Worm (Caenorhabditis elegans): ENCODE measurements around the gene F09E5.14.

F09E5.14 gene

ce11 chrII:5323773-5324172 is 20.9 kb downstream of the F09E5.14 start:
- no peak for TF ChIP-seq zag-1 (tag; optimal IDR thresholded peaks at IDR 0.05)
- TF ChIP-seq gmeb-1 (tag; optimal IDR thresholded peaks at IDR 0.05), result peak; percentile 39
- TF ChIP-seq Y55F3AM.14 (GFP tag; optimal IDR thresholded peaks at IDR 0.05), result no peak
- TF ChIP-seq nhr-77 (tag; optimal IDR thresholded peaks at IDR 0.05), result no peak
- no peak for TF ChIP-seq ceh-82 (tag; optimal IDR thresholded peaks at IDR 0.05)
- TF ChIP-seq ztf-4 (tag; optimal IDR thresholded peaks at IDR 0.05), result no peak
- no peak for TF ChIP-seq elt-1 (tag; optimal IDR thresholded peaks at IDR 0.05)
- no peak for TF ChIP-seq ceh-16 (tag; optimal IDR thresholded peaks at IDR 0.05)
- no peak for TF ChIP-seq lin-39 (tag; optimal IDR thresholded peaks at IDR 0.05)
- TF ChIP-seq nhr-23 (tag; optimal IDR thresholded peaks at IDR 0.05), result no peak
- TF ChIP-seq ZK546.5 (tag; optimal IDR thresholded peaks at IDR 0.05), result no peak
- no peak for TF ChIP-seq egl-27 (tag; optimal IDR thresholded peaks at IDR 0.05)
- TF ChIP-seq ztf-11 (tag; optimal IDR thresholded peaks at IDR 0.05), result no peak
- peak; percentile 14 for TF ChIP-seq nhr-21 (tag; optimal IDR thresholded peaks at IDR 0.05)
- no peak for TF ChIP-seq sem-4 (tag; optimal IDR thresholded peaks at IDR 0.05)
- TF ChIP-seq blmp-1 (tag; optimal IDR thresholded peaks at IDR 0.05; ENCODE audit: insufficient read depth), result no peak
- TF ChIP-seq peb-1 (tag; optimal IDR thresholded peaks at IDR 0.05), result no peak
- no peak for TF ChIP-seq ama-1 (optimal IDR thresholded peaks at IDR 0.05)
- no peak for TF ChIP-seq unc-39 (tag; optimal IDR thresholded peaks at IDR 0.05)
- no peak for TF ChIP-seq mbf-1 (tag; optimal IDR thresholded peaks at IDR 0.05)
- TF ChIP-seq dmd-4 (tag; optimal IDR thresholded peaks at IDR 0.05), result no peak
- no peak for TF ChIP-seq nhr-25 (tag; optimal IDR thresholded peaks at IDR 0.05)
- no peak for TF ChIP-seq elt-3 (tag; optimal IDR thresholded peaks at IDR 0.05)
- no peak for TF ChIP-seq nhr-6 (tag; optimal IDR thresholded peaks at IDR 0.05)
- TF ChIP-seq unc-62 (GFP tag; optimal IDR thresholded peaks at IDR 0.05), result no peak
- peak; percentile 62 for TF ChIP-seq F13H6.1 (tag; optimal IDR thresholded peaks at IDR 0.05)
- TF ChIP-seq C34F6.9 (tag; optimal IDR thresholded peaks at IDR 0.05), result no peak
- TF ChIP-seq nhr-129 (tag; optimal IDR thresholded peaks at IDR 0.05), result no peak
- TF ChIP-seq aly-2 (tag; optimal IDR thresholded peaks at IDR 0.05), result no peak
- TF ChIP-seq R02D3.7 (tag; optimal IDR thresholded peaks at IDR 0.05), result no peak
- TF ChIP-seq fos-1 (tag; optimal IDR thresholded peaks at IDR 0.05), result peak; percentile 98
- no peak for TF ChIP-seq mab-5 (tag; optimal IDR thresholded peaks at IDR 0.05)
- no peak for TF ChIP-seq lin-13 (GFP tag; optimal IDR thresholded peaks at IDR 0.05)
- peak; percentile 93 for TF ChIP-seq sma-9 (GFP tag; optimal IDR thresholded peaks at IDR 0.05)
- TF ChIP-seq sma-9 (tag; optimal IDR thresholded peaks at IDR 0.05), result no peak
- no peak for TF ChIP-seq snpc-4 (tag; optimal IDR thresholded peaks at IDR 0.05)
- no peak for TF ChIP-seq alr-1 (tag; optimal IDR thresholded peaks at IDR 0.05)
- TF ChIP-seq ztf-1 (GFP tag; conservative IDR thresholded peaks at IDR 0.05), result no peak
- no peak for TF ChIP-seq mdl-1 (tag; optimal IDR thresholded peaks at IDR 0.05)
- no peak for TF ChIP-seq skn-1 (tag; optimal IDR thresholded peaks at IDR 0.05)
- no peak for TF ChIP-seq lsy-2 (tag; optimal IDR thresholded peaks at IDR 0.05)
- TF ChIP-seq lin-11 (tag; optimal IDR thresholded peaks at IDR 0.05), result no peak
- no peak for TF ChIP-seq unc-55 (GFP tag; optimal IDR thresholded peaks at IDR 0.05)
- no peak for TF ChIP-seq nhr-10 (tag; optimal IDR thresholded peaks at IDR 0.05)
- no peak for TF ChIP-seq nhr-12 (tag; optimal IDR thresholded peaks at IDR 0.05)
- TF ChIP-seq crh-2 (tag; optimal IDR thresholded peaks at IDR 0.05), result peak; percentile 40
- TF ChIP-seq nhr-237 (tag; optimal IDR thresholded peaks at IDR 0.05), result no peak
- peak; percentile 20 for TF ChIP-seq sma-3 (GFP tag; optimal IDR thresholded peaks at IDR 0.05)
